Worm (Caenorhabditis elegans) whole organism, L2 larva: ENCODE data around the gene nspa-10.

ENCODE experiments used
- F13H6.1 ChIP-seq: sonication (generic microtip); optimal IDR thresholded peaks from 2 replicates; lab custom pipeline; 2016; ENCODE audit warnings: missing genetic modification characterization, missing compliant biosample characterization
- ZK546.5 ChIP-seq: sonication (generic microtip); optimal IDR thresholded peaks from 2 replicates; lab custom pipeline; 2017; ENCODE audit warnings: missing biosample characterization, missing genetic modification characterization
- fos-1 ChIP-seq: fragments of 150-350 bp; optimal IDR thresholded peaks from 2 replicates; lab custom pipeline; 2014; ENCODE audit warnings: missing biosample characterization, missing genetic modification characterization
- nhr-12 ChIP-seq: fragments of 150-350 bp; optimal IDR thresholded peaks from 2 replicates; lab custom pipeline; 2014; ENCODE audit warnings: missing biosample characterization, missing genetic modification characterization
- nhr-237 ChIP-seq: fragments of 150-350 bp; optimal IDR thresholded peaks from 2 replicates; lab custom pipeline; 2014; ENCODE audit warnings: missing biosample characterization, missing genetic modification characterization
- sem-4 ChIP-seq: fragments of 150-350 bp; optimal IDR thresholded peaks from 2 replicates; lab custom pipeline; 2014; ENCODE audit warnings: missing biosample characterization, missing genetic modification reagents, missing genetic modification characterization

- TF ChIP-seq nhr-12 (tag; lab: Kevin White, UChicago) (no peak), ZK546.5 (tag; lab: Kevin White, UChicago) (no peak), F13H6.1 (tag; lab: Kevin White, UChicago) (no peak), nhr-237 (tag; lab: Kevin White, UChicago) (no peak), sem-4 (tag; lab: Kevin White, UChicago) (no peak), fos-1 (tag; lab: Kevin White, UChicago) (no peak)
These were observed 37.9 kb downstream of the nspa-10 start, which contains the start of gene R08A2.5 for ce11 chrV:14712316-14712715.
